Fruit fly (Drosophila melanogaster) whole organism, pupa: ENCODE data around the gene CG13311.

Experiments
- CG13204 ChIP-seq: fragments of 200-800 bp; sonication (Bioruptor generic); optimal IDR thresholded peaks from 2 replicates; lab custom pipeline; 2018; ENCODE audit warnings: missing biosample characterization, mild to moderate bottlenecking, missing genetic modification characterization, moderate library complexity
- CG14655 ChIP-seq: fragments of 200-800 bp; sonication (Bioruptor generic); optimal IDR thresholded peaks from 3 replicates; lab custom pipeline; 2017; ENCODE audit warnings: mild to moderate bottlenecking, missing biosample characterization, missing genetic modification reagents, missing genetic modification characterization
- CG15710 ChIP-seq: fragments of 200-800 bp; sonication (Bioruptor generic); optimal IDR thresholded peaks from 2 replicates; lab custom pipeline; 2018; ENCODE audit warnings: missing biosample characterization, mild to moderate bottlenecking, missing genetic modification characterization, moderate library complexity
- CG32121 ChIP-seq: fragments of 200-800 bp; sonication (Bioruptor generic); IDR thresholded peaks from 2 replicates; pipeline ENCODE4 v1.3.6; 2022; ENCODE audit warnings: missing biosample characterization, missing genetic modification characterization
- CG34367 ChIP-seq: fragments of 200-800 bp; sonication (Bioruptor generic); optimal IDR thresholded peaks from 2 replicates; lab custom pipeline; 2018; ENCODE audit warnings: missing biosample characterization, mild to moderate bottlenecking, missing genetic modification characterization
- CG8159 ChIP-seq: fragments of 200-800 bp; sonication (Bioruptor generic); optimal IDR thresholded peaks from 3 replicates; lab custom pipeline; 2018; ENCODE audit warnings: missing biosample characterization, mild to moderate bottlenecking, missing genetic modification characterization, moderate library complexity
- Pif1A ChIP-seq: fragments of 200-800 bp; sonication (Bioruptor generic); optimal IDR thresholded peaks from 3 replicates; lab custom pipeline; 2016; ENCODE audit warnings: missing biosample characterization, missing genetic modification characterization
- Snoo ChIP-seq: fragments of 200-800 bp; sonication (Bioruptor generic); optimal IDR thresholded peaks from 3 replicates; lab custom pipeline; 2017; ENCODE audit warnings: missing biosample characterization, mild to moderate bottlenecking, missing genetic modification characterization, inconsistent platforms
- rn ChIP-seq: fragments of 200-800 bp; sonication (Bioruptor generic); IDR thresholded peaks from 2 replicates; pipeline ENCODE4 v1.3.6; 2022; ENCODE audit warnings: missing biosample characterization, missing genetic modification characterization

dm6 chr3L:8826038-8826437, 24.1 kb upstream of the CG13311 start:
- TF ChIP-seq CG14655 (GFP tag; lab: Kevin White, UChicago), result no peak
- no peak for TF ChIP-seq CG32121 (GFP tag; lab: Robert Waterston, UW)
- no peak for TF ChIP-seq CG13204 (GFP tag; lab: Kevin White, UChicago)
- TF ChIP-seq CG8159 (tag; lab: Kevin White, UChicago), result no peak
- no peak for TF ChIP-seq rn (GFP tag; lab: Robert Waterston, UW)
- no peak for TF ChIP-seq CG34367 (tag; lab: Kevin White, UChicago)
- TF ChIP-seq Snoo (tag; lab: Kevin White, UChicago), result no peak
- no peak for TF ChIP-seq Pif1A (GFP tag; lab: Kevin White, UChicago)
- no peak for TF ChIP-seq CG15710 (tag; lab: Kevin White, UChicago)
